Worm (Caenorhabditis elegans): ENCODE results near the gene K01A6.5.

The K01A6.5 gene

DNA sequence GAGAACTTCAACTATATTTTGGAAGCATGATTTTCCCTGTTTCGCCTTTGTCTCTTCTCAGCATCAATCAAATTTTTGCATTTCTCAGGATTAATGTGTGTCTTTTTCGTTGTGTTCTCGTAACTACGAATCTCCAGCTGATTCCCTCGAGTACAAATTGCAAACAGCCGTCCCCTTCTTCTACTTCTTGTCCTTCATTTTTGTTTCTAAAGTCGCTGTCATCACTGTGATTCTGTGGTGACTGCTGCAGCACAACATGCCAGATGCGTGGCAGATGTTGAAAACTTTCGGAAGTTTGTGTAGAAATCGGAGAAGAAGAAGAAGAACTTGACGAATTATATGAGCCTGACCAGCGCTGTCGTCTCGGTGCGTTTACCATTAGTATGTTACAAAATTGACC lies 29.2 kb upstream of the K01A6.5 start:
- TF ChIP-seq klf-2 (GFP tag; conservative IDR thresholded peaks at IDR 0.05) (no peak), ztf-29 (GFP tag; IDR thresholded peaks at IDR 0.05) (no peak), cog-1 (tag; optimal IDR thresholded peaks at IDR 0.05) (no peak), med-1 (GFP tag; optimal IDR thresholded peaks at IDR 0.05; ENCODE audit: insufficient read depth) (no peak), T22C8.4 (GFP tag; IDR thresholded peaks at IDR 0.05) (no peak), flt-1 (GFP tag; IDR thresholded peaks at IDR 0.05) (no peak), tab-1 (GFP tag; IDR thresholded peaks at IDR 0.05) (no peak), ztf-23 (GFP tag; IDR thresholded peaks at IDR 0.05) (no peak), ref-1 (GFP tag; conservative IDR thresholded peaks at IDR 0.05) (no peak)

DNA sequence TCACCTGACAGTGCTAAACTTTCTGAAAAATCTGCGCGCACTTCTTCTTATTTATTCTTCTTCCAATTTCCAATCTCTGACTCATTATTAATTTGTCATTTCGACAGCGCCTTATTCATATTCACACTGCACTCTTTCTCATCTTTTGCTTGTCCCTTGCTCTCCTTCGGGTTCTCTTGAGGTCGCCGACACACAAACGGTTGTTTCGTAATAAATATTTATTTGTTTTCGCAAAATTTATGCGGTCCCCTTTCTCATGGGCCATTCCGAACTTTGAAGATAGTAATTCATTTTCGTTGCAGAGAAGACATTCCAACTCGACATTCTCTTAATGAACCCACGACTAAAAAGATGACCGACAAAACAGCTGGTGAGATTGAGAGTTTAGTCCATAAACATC lies 27.8 kb upstream of the K01A6.5 start, which contains the start of gene magi-1:
Gene magi-1, plus strand, starts transcription at position 301 of the 400 bp plus-strand sequence.
- no peak for TF ChIP-seq flt-1 (GFP tag; IDR thresholded peaks at IDR 0.05)

DNA sequence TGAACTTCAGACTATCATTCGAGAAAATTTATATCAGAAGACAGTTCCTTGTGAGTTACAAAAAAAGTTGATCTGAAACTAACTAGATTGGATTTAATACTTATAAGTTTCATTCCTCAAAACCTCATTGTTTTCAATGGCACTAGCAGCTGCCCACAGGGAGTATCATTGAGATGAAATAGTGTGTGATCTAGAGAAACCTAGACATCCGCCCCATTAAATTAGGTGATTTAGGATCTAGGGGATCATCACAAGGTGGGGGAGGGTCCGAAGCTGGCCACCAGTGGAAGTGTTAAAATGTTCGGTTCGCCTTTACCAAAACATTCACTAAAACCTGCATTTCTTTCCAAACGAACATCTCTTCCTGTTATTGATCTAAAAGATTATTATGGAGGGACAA lies 26.1 kb upstream of the K01A6.5 start:
- TF ChIP-seq cog-1 (tag; optimal IDR thresholded peaks at IDR 0.05), result no peak
- no peak for TF ChIP-seq ztf-29 (GFP tag; IDR thresholded peaks at IDR 0.05)
- no peak for TF ChIP-seq flt-1 (GFP tag; IDR thresholded peaks at IDR 0.05)
- no peak for TF ChIP-seq tab-1 (GFP tag; IDR thresholded peaks at IDR 0.05)
- no peak for TF ChIP-seq klf-2 (GFP tag; conservative IDR thresholded peaks at IDR 0.05)
- no peak for TF ChIP-seq ref-1 (GFP tag; conservative IDR thresholded peaks at IDR 0.05)
- TF ChIP-seq T22C8.4 (GFP tag; IDR thresholded peaks at IDR 0.05), result no peak
- TF ChIP-seq ztf-23 (GFP tag; IDR thresholded peaks at IDR 0.05), result no peak
- TF ChIP-seq med-1 (GFP tag; optimal IDR thresholded peaks at IDR 0.05; ENCODE audit: insufficient read depth), result no peak

DNA sequence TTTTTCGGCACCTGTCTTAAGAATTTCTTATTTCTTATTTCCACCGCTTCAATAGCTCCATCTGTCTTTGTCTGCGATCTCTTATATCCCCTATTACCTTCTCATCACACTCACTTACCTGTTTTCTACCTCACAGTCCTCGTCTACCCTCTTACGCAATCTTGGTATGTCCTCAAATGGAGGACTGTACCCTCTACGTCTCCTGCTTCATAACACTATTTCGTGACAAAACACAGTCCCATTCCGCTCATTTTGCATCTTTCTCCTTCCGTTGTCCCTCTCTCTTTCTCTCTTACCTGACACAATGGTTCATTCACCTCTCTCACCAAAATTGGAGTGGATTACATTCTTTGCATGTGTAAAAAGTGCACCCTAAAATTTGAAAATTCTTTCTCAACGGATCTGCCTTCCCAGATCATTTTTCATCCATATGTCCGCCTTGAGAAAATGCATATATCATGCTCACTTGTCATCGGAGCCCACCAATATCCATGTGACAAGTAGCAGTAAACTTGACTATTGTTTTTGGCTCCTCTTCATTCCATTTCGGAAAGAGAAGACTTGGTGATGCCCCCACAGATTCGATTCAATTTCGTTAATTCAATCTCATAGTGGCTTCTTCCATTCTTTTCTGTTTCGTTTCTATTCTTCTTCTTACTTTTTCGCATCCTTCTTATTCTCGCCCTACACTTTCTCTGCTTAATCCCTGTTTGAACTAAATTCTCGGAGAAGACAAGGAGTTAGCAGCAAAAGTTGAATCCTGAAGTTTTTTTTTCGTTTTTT lies 25.2 kb upstream of the K01A6.5 start:
- TF ChIP-seq cog-1 (tag; optimal IDR thresholded peaks at IDR 0.05), result no peak
- no peak for TF ChIP-seq ztf-23 (GFP tag; IDR thresholded peaks at IDR 0.05)
- no peak for TF ChIP-seq klf-2 (GFP tag; conservative IDR thresholded peaks at IDR 0.05)
- no peak for TF ChIP-seq med-1 (GFP tag; optimal IDR thresholded peaks at IDR 0.05; ENCODE audit: insufficient read depth)
- TF ChIP-seq ztf-29 (GFP tag; IDR thresholded peaks at IDR 0.05), result no peak
- no peak for TF ChIP-seq flt-1 (GFP tag; IDR thresholded peaks at IDR 0.05)
- TF ChIP-seq T22C8.4 (GFP tag; IDR thresholded peaks at IDR 0.05), result no peak
- TF ChIP-seq tab-1 (GFP tag; IDR thresholded peaks at IDR 0.05), result no peak
- TF ChIP-seq ref-1 (GFP tag; conservative IDR thresholded peaks at IDR 0.05), result no peak

DNA sequence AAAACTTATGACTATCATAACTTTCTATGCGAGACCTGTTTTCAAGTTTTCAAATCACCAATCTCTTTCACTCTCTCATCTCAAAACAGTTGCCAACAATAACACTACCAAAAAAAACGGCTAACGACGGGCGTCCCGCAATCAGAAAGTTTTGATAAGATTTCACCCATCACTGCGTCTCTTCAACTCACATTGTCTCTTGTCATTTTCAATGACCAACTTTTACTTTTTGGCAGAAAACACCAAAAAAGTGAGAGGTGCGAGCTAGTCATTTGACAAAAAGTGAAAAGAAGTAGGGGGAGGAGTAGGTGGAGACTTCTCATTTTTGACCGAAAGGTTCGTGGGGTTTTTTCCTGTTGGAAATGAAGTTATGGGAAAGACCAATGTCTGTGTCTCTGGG lies 23.9 kb upstream of the K01A6.5 start:
- TF ChIP-seq tab-1 (GFP tag; IDR thresholded peaks at IDR 0.05) (no peak), ref-1 (GFP tag; conservative IDR thresholded peaks at IDR 0.05) (no peak), klf-2 (GFP tag; conservative IDR thresholded peaks at IDR 0.05) (no peak)

DNA sequence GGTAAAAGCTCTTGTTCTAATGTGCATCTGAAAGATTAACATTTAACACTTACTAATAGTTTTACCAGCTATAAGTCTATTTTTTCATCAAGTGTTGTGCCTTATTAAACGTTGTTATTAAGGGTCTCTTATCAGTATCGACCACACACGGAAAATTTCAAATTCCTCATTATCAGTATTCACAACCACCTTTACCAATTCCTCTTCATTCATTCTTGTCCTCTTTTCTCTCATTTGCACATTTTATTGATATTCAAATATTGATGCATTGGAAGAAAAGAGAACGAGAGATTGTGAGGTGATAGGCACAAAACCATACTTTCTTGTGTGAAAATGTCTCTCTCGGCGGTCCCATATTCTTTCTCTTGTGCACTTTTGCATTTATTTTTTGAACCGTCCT lies 20.6 kb upstream of the K01A6.5 start:
- TF ChIP-seq med-1 (GFP tag; optimal IDR thresholded peaks at IDR 0.05; ENCODE audit: insufficient read depth) (no peak), T22C8.4 (GFP tag; IDR thresholded peaks at IDR 0.05) (no peak), ztf-29 (GFP tag; IDR thresholded peaks at IDR 0.05) (no peak), ztf-23 (GFP tag; IDR thresholded peaks at IDR 0.05) (no peak), klf-2 (GFP tag; conservative IDR thresholded peaks at IDR 0.05) (no peak), tab-1 (GFP tag; IDR thresholded peaks at IDR 0.05) (no peak), flt-1 (GFP tag; IDR thresholded peaks at IDR 0.05) (no peak)

DNA sequence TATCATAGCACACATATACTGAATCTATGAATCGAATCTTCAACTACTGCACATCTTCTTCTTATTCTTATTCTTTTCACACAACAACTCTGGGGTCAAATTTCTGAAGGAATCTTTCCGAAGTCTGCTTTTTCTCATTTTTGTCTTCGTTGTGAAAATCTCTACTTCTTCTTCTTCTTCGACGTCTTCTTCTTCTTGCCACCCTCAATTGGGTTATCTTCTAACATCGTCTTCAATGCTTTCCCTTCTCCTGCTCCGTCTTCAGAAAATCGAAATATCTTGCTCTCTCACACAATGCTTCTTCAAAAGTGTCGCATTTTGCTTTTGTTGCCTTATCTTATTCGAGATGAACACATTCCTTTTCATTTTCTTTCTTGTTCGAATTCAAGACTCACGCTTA lies 19.3 kb upstream of the K01A6.5 start:
- TF ChIP-seq tab-1 (GFP tag; IDR thresholded peaks at IDR 0.05), result no peak
- no peak for TF ChIP-seq T22C8.4 (GFP tag; IDR thresholded peaks at IDR 0.05)
- no peak for TF ChIP-seq ztf-29 (GFP tag; IDR thresholded peaks at IDR 0.05)
- no peak for TF ChIP-seq ref-1 (GFP tag; conservative IDR thresholded peaks at IDR 0.05)
- TF ChIP-seq cog-1 (tag; optimal IDR thresholded peaks at IDR 0.05), result no peak

DNA sequence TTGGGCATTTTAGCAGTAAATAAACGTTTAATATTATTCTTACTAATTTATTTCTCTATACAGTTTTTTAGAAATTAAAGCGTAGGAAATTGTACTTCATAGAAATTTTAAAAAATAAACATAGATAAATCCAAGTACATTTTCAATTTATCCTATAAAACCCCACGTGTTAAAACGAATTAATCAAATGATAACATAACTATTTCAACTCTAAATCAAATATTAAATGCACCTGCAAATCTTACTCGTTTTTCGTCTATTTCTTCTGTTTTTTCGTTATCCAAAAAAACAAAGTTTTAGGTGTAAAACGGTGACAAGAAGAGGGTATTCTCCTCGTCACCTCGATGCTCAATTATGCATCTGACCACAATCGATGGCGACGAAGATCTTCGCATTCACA lies 7.5 kb upstream of the K01A6.5 start, which contains the start of gene K01A6.6:
Gene K01A6.6, plus strand, starts transcription at position 301 of the 400 bp plus-strand sequence.
- no peak for TF ChIP-seq flt-1 (GFP tag; IDR thresholded peaks at IDR 0.05)
- no peak for TF ChIP-seq cog-1 (tag; optimal IDR thresholded peaks at IDR 0.05)
- TF ChIP-seq T22C8.4 (GFP tag; IDR thresholded peaks at IDR 0.05), result no peak
- no peak for TF ChIP-seq klf-2 (GFP tag; conservative IDR thresholded peaks at IDR 0.05)
- no peak for TF ChIP-seq med-1 (GFP tag; optimal IDR thresholded peaks at IDR 0.05; ENCODE audit: insufficient read depth)
- no peak for TF ChIP-seq ztf-23 (GFP tag; IDR thresholded peaks at IDR 0.05)
- TF ChIP-seq tab-1 (GFP tag; IDR thresholded peaks at IDR 0.05), result no peak
- no peak for TF ChIP-seq ref-1 (GFP tag; conservative IDR thresholded peaks at IDR 0.05)
- TF ChIP-seq ztf-29 (GFP tag; IDR thresholded peaks at IDR 0.05), result no peak

DNA sequence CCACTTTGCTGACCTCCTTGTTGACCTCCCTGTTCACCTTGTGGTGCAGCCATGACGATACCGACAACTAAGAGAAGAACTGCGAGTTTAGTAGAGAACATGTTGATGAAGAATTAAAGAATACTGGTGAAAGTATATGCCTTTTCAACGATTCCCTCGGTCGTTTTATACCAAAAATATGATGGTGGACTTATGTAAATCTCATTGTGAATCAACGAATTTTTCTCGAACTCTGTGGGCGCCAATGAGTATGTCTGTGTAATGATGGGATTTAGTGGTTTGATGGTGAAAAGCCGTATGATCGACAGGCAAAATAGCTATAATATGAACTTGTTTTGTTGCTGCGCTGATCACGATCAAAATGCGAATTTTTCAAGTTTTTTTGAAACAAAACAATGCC lies 5.2 kb upstream of the K01A6.5 start, which contains the start of gene K01A6.8:
Gene K01A6.8, minus strand, starts transcription at position 101 of the 400 bp plus-strand sequence.
- TF ChIP-seq klf-2 (GFP tag; conservative IDR thresholded peaks at IDR 0.05) (no peak), ztf-23 (GFP tag; IDR thresholded peaks at IDR 0.05) (no peak), T22C8.4 (GFP tag; IDR thresholded peaks at IDR 0.05) (no peak), med-1 (GFP tag; optimal IDR thresholded peaks at IDR 0.05; ENCODE audit: insufficient read depth) (no peak), cog-1 (tag; optimal IDR thresholded peaks at IDR 0.05) (no peak), tab-1 (GFP tag; IDR thresholded peaks at IDR 0.05) (no peak), flt-1 (GFP tag; IDR thresholded peaks at IDR 0.05) (no peak), ref-1 (GFP tag; conservative IDR thresholded peaks at IDR 0.05) (no peak), ztf-29 (GFP tag; IDR thresholded peaks at IDR 0.05) (no peak)

DNA sequence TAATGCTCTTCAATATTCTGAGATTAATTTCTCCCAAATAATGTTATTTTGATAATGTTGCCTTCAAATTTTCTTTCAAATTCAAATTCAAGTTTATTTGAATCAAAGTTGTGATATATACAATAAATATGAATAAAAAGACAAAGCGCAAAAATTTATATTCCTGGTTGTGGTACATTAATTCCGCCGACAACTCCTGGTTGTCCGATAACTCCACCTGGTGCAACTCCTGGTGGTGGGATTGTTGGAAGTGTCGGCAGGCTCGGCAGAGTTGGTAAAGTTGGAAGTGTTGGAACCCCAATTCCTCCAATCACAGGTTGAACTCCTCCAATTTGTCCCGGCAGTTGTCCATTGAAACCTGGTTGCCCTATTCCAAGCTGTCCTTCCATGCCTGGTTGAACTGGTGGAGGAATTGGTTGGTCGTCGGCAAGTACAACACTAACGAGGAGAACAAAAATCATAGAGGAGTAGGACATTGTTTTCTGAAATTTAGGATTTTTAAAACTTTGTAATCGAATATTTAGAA lies 4.4 kb upstream of the K01A6.5 start, which contains the start of gene K01A6.7:
Gene K01A6.7, minus strand, starts transcription at position 476 of the 526 bp plus-strand sequence.
- TF ChIP-seq med-1 (GFP tag; optimal IDR thresholded peaks at IDR 0.05; ENCODE audit: insufficient read depth) (no peak), flt-1 (GFP tag; IDR thresholded peaks at IDR 0.05) (no peak), ztf-29 (GFP tag; IDR thresholded peaks at IDR 0.05) (no peak), ref-1 (GFP tag; conservative IDR thresholded peaks at IDR 0.05) (no peak), cog-1 (tag; optimal IDR thresholded peaks at IDR 0.05) (no peak), T22C8.4 (GFP tag; IDR thresholded peaks at IDR 0.05) (no peak), klf-2 (GFP tag; conservative IDR thresholded peaks at IDR 0.05) (no peak), tab-1 (GFP tag; IDR thresholded peaks at IDR 0.05) (no peak), ztf-23 (GFP tag; IDR thresholded peaks at IDR 0.05) (no peak)

All from whole organism, midembryonic.